Worm (Caenorhabditis elegans) whole organism, early embryonic: ENCODE measurements around the gene F21D12.2.

ENCODE experiments used
- B0310.2 ChIP-seq: sonication (generic microtip); optimal IDR thresholded peaks from 2 replicates; lab custom pipeline; 2016; ENCODE audit warnings: mild to moderate bottlenecking, missing genetic modification characterization, missing compliant biosample characterization
- F13C5.2 ChIP-seq: sonication (generic microtip); optimal IDR thresholded peaks from 2 replicates; lab custom pipeline; 2017; ENCODE audit warnings: mild to moderate bottlenecking, missing genetic modification characterization, inconsistent platforms, missing compliant biosample characterization
- aly-1 ChIP-seq: sonication (generic microtip); optimal IDR thresholded peaks from 2 replicates; lab custom pipeline; 2016; ENCODE audit warnings: missing genetic modification characterization, missing compliant biosample characterization
- ama-1 ChIP-seq: fragments of 150-350 bp; optimal IDR thresholded peaks from 2 replicates; lab custom pipeline; 2014
- ceh-13 ChIP-seq: fragments of 200-800 bp; sonication (Bioruptor generic); optimal IDR thresholded peaks from 2 replicates; lab custom pipeline; 2018; ENCODE audit warnings: mild to moderate bottlenecking, missing genetic modification characterization, missing compliant biosample characterization
- ceh-36 ChIP-seq: sonication (generic microtip); optimal IDR thresholded peaks from 2 replicates; lab custom pipeline; 2016; ENCODE audit warnings: missing genetic modification characterization, inconsistent platforms, missing compliant biosample characterization
- ets-7 ChIP-seq: sonication (generic microtip); optimal IDR thresholded peaks from 2 replicates; lab custom pipeline; 2016; ENCODE audit warnings: missing genotype, missing genetic modification characterization, missing compliant biosample characterization
- flt-1 ChIP-seq: fragments of 200-800 bp; sonication (Bioruptor generic); IDR thresholded peaks from 2 replicates; pipeline ENCODE4 v1.3.6; 2022; ENCODE audit warnings: missing genetic modification characterization, missing compliant biosample characterization
- hmbx-1 ChIP-seq: sonication (generic microtip); optimal IDR thresholded peaks from 2 replicates; lab custom pipeline; 2016; ENCODE audit warnings: mild to moderate bottlenecking, missing genetic modification characterization, missing compliant biosample characterization
- hmg-4 ChIP-seq: fragments of 200-800 bp; sonication (Bioruptor generic); optimal IDR thresholded peaks from 2 replicates; lab custom pipeline; 2018; ENCODE audit warnings: mild to moderate bottlenecking, missing genetic modification characterization, missing compliant biosample characterization
- hnd-1 ChIP-seq: sonication (generic microtip); optimal IDR thresholded peaks from 2 replicates; lab custom pipeline; 2016; ENCODE audit warnings: missing genetic modification characterization, missing compliant biosample characterization
- pes-1 ChIP-seq: fragments of 200-800 bp; sonication (Bioruptor generic); IDR thresholded peaks from 2 replicates; pipeline ENCODE4 v1.3.6; 2022; ENCODE audit warnings: missing genetic modification reagents, missing genetic modification characterization, missing compliant biosample characterization
- scrt-1 ChIP-seq: fragments of 200-800 bp; sonication (Bioruptor generic); IDR thresholded peaks from 2 replicates; pipeline ENCODE4 v1.3.6; 2022; ENCODE audit warnings: missing genetic modification characterization, missing compliant biosample characterization
- sea-1 ChIP-seq: fragments of 200-800 bp; sonication (Bioruptor generic); conservative IDR thresholded peaks from 2 replicates; pipeline ENCODE4 v1.3.6; 2022; ENCODE audit warnings: missing genetic modification characterization, missing compliant biosample characterization
- tbx-11 ChIP-seq: fragments of 200-800 bp; sonication (Bioruptor generic); IDR thresholded peaks from 2 replicates; pipeline ENCODE4 v1.3.6; 2022; ENCODE audit warnings: missing genetic modification characterization, missing compliant biosample characterization
- tbx-37 ChIP-seq: fragments of 200-800 bp; sonication (Bioruptor generic); conservative IDR thresholded peaks from 2 replicates; pipeline ENCODE4 v1.3.6; 2022; ENCODE audit warnings: missing genetic modification reagents, missing genetic modification characterization, missing compliant biosample characterization
- tra-4 ChIP-seq: sonication (generic microtip); optimal IDR thresholded peaks from 2 replicates; lab custom pipeline; 2017; ENCODE audit warnings: missing genetic modification characterization, missing compliant biosample characterization

Gene F21D12.2

DNA sequence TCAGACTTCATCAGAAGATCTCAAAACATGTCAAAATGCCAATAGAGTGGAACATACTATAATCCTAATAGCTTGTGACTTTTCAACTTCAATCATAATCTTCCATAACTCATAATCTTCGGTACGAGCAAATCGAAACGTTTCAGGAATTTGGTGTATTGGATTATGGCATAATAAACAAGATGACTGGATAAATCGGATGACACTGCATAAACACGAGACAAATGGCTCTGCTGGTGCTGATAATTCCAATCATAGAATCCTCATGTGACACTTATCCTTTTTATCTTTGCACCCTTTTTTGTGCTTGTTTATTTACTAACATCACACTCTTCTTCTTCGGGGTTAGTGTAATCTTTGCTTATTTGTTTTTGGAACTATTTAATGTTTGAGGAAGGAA lies 34.5 kb upstream of the F21D12.2 start:
- TF ChIP-seq scrt-1 (GFP tag; lab: Robert Waterston, UW) (no peak), hnd-1 (tag; lab: Kevin White, UChicago) (no peak), flt-1 (GFP tag; lab: Robert Waterston, UW) (no peak), tbx-37 (GFP tag; lab: Robert Waterston, UW) (no peak), aly-1 (tag; lab: Kevin White, UChicago) (no peak), ets-7 (no peak), B0310.2 (tag; lab: Kevin White, UChicago) (no peak)

DNA sequence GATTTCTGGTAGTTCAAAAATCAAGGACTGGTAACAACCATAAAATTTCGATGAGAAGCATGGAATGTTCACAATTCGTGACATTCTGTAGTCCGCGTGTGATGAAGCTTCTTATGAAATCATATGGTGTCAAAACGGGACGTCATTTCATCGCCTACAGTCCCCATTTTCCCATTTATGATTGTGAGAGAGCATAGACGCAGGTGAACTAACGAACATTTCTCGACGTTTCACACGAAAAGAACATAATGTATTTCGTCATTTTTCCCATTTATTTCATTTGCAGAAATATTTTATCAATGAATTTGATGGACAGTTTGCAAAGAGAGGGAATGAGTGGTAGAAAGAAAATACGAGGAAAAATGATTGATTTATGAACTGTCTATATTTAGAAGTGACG lies 30.4 kb upstream of the F21D12.2 start:
- TF ChIP-seq tbx-11 (no peak), hmbx-1 (tag; lab: Kevin White, UChicago) (no peak), tbx-37 (GFP tag; lab: Robert Waterston, UW) (no peak), hmg-4 (GFP tag; lab: Kevin White, UChicago) (no peak), tra-4 (tag; lab: Kevin White, UChicago) (no peak), ceh-13 (GFP tag; lab: Kevin White, UChicago) (no peak), sea-1 (no peak), hnd-1 (tag; lab: Kevin White, UChicago) (no peak), pes-1 (GFP tag; lab: Robert Waterston, UW) (no peak)

DNA sequence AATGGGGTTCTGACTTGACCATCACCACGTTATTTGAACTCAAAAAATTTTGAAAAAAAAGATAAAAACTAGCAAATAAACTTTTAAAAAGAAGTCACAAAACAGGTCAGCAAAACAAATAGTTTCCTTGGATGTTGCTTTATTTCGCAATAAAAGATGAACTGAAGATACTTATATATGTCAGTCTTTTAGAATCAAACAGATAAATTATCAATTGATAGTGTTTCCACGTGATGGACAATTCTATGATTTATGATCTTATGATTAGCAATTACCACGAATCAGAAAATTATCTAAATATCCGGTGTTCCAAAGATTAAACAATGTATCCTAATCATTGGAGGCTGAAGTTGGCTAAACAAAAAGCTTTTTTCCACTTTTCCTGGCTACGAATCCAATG lies 29.9 kb upstream of the F21D12.2 start:
- TF ChIP-seq pes-1 (GFP tag; lab: Robert Waterston, UW) (no peak), F13C5.2 (tag; lab: Kevin White, UChicago) (no peak)

DNA sequence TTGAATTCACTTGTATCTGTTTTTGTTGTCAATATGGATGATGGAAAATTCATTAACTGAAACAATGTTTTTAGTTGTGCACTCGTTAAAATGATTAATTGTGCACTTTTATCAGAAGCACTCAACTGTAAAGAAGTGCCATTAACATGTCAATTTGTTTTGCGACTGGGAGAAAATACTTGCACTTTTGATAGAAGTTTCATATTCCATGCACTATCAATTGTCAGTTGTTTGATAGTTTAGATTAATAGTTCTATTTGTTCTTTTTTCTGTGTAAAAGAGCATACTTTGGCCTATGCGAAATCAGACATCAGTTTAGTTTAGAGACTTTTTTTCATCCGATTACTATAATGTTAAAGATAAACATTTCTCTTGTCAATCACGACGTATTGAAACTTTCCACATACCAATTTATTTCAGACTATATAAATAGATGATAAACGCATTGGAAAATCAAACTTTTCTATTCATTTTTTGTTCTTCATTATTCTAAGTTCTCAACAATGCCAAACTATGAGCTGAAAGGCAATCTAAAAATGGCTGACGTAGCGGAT lies 27.6 kb upstream of the F21D12.2 start, which contains the start of gene C30G12.2:
TSS of gene C30G12.2 (plus strand) at position 504 of the 554 bp plus-strand sequence.
- TF ChIP-seq sea-1 (no peak), F13C5.2 (tag; lab: Kevin White, UChicago) (no peak), flt-1 (GFP tag; lab: Robert Waterston, UW) (no peak), ama-1 (lab: Kevin White, UChicago) (no peak), ceh-13 (GFP tag; lab: Kevin White, UChicago) (no peak)

DNA sequence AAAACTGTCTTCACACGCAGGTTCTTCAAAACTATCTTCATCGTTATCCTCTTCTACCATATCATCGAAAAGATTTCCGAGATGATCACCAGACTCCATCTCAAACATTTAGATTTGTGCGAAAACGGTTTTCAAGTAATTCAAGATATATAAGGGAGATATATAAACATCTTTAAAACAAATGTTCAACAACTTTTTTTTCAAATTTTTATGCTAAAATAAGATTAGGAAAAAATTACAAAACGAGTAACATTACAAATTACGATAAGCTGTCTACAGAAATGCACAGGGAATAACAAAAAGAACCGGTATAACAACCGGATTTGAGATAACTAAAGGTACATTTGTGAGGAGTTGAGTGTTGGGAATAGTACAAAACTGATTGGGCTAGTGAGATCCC lies 21.7 kb upstream of the F21D12.2 start, which contains the start of gene C30G12.6:
TSS of gene C30G12.6 (minus strand) at position 101 of the 400 bp plus-strand sequence.
- no peak for TF ChIP-seq ets-7
- TF ChIP-seq F13C5.2 (tag; lab: Kevin White, UChicago), result no peak
- no peak for TF ChIP-seq hmbx-1 (tag; lab: Kevin White, UChicago)
- no peak for TF ChIP-seq pes-1 (GFP tag; lab: Robert Waterston, UW)
- TF ChIP-seq ama-1 (lab: Kevin White, UChicago), result no peak

DNA sequence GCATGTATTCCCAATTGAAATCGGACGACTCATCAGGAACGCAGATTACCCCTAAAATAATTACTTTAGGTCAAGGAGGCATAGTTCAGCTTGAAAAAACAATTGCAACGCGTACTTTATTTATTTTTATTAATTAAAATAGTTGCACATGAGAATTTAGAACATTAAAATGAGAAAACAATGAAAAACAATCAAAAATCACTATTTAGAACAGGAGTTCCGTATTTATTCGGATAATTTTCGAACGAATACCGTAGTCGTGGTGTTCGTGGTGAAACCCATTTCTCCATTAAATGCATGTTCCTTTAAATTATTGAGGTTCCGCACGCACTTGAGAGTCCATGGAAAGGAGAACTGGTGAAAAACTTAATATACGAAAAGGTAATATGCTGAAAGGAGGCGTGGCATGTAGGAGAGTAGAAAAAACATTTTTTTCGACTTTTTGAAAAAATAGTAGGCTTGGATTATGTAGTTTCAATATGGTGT lies 19.3 kb upstream of the F21D12.2 start, which contains the start of gene puf-8:
TSS of gene puf-8 (minus strand) at position 51 of the 486 bp plus-strand sequence.
- TF ChIP-seq tra-4 (tag; lab: Kevin White, UChicago) (no peak), aly-1 (tag; lab: Kevin White, UChicago) (no peak)

DNA sequence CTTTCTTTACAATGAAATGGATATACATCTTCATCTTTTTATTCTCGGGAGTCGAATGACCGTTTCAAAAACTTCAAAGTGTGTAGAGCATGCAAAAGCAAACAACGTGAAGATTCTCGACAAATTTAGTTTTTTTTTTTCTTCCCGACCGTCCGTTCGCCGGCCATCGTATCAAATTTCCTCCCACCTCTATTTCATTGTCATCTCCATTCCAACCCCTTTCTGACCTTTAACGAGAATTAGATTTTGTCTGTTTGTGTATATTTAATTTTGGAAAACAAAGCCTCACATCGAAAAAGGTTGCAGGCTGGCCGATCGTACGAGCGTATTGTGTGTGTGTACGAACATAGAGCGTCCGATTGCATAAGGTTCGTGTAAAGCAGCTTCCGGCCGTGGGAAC lies 18.5 kb upstream of the F21D12.2 start, which contains the start of gene C30G12.1:
TSS of gene C30G12.1 (plus strand) at position 301 of the 400 bp plus-strand sequence.
- TF ChIP-seq hmbx-1 (tag; lab: Kevin White, UChicago) (no peak), ets-7 (no peak), ama-1 (lab: Kevin White, UChicago) (no peak), ceh-13 (GFP tag; lab: Kevin White, UChicago) (no peak)

DNA sequence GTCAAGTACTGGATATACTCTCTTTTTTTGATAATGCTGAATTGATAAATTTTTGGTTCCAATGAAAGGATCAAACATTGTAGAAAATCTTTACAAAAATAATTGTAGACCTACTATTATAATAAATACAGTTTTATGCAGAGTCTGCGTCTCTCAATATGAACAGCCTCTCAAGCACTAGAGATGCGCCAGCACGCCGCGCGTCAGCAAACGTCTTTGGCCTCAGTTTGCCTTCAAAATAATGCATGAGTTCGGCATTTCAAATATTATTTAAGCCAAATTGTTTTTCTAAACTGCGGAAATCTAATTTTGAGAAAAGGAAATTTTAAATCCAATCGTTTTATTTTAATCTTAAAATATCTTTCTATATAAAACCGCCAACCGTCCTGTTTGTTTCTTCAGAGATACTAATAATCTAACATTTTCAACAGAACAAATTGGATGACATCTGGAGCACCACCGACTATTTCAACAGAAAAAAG lies 15.9 kb upstream of the F21D12.2 start, which contains the start of gene cul-4:
TSS of gene cul-4 (plus strand) at position 432 of the 482 bp plus-strand sequence.
- TF ChIP-seq flt-1 (GFP tag; lab: Robert Waterston, UW) (no peak), tbx-37 (GFP tag; lab: Robert Waterston, UW) (no peak), B0310.2 (tag; lab: Kevin White, UChicago) (no peak), hnd-1 (tag; lab: Kevin White, UChicago) (no peak), ets-7 (no peak), aly-1 (tag; lab: Kevin White, UChicago) (no peak), hmbx-1 (tag; lab: Kevin White, UChicago) (no peak), hmg-4 (GFP tag; lab: Kevin White, UChicago) (no peak), tra-4 (tag; lab: Kevin White, UChicago) (no peak), ceh-13 (GFP tag; lab: Kevin White, UChicago) (no peak), F13C5.2 (tag; lab: Kevin White, UChicago) (no peak), scrt-1 (GFP tag; lab: Robert Waterston, UW) (no peak)

DNA sequence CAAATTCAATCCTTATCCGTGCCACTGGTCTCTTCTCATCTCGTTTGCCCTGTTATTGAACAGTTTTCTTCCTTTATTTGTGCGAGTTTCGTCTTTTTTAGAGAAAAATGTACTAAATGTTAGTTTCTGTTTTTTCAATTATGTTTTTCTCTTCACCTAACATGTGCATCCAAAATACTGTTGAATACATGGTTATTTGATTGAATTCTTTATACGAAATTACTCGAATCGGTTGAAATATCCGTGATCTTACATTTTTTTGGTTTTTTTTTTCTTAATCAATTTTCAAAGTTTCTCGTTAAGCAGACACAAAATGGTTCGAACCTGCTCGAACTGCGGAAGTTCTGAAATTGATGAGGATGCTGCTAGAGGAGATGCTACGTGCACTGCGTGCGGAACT lies 12.0 kb upstream of the F21D12.2 start, which contains the start of gene brf-1:
TSS of gene brf-1 (plus strand) at position 301 of the 400 bp plus-strand sequence.
- TF ChIP-seq hmbx-1 (tag; lab: Kevin White, UChicago) (no peak), pes-1 (GFP tag; lab: Robert Waterston, UW) (no peak), ets-7 (no peak), hmg-4 (GFP tag; lab: Kevin White, UChicago) (no peak), ceh-36 (no peak)
